Worm (Caenorhabditis elegans) whole organism, L4 larva: ENCODE measurements around the gene ptr-9.

ENCODE experiments used
- T26A8.4 ChIP-seq: fragments of 200-800 bp; sonication (Bioruptor generic); IDR thresholded peaks from 2 replicates; pipeline ENCODE4 v1.3.6; 2022; ENCODE audit warnings: missing genetic modification characterization, missing compliant biosample characterization
- Y105C5A.15 ChIP-seq: fragments of 200-800 bp; sonication (Bioruptor generic); IDR thresholded peaks from 2 replicates; pipeline ENCODE4 v1.3.6; 2022; ENCODE audit warnings: missing genetic modification characterization, missing compliant biosample characterization
- ceh-28 ChIP-seq: fragments of 150-350 bp; optimal IDR thresholded peaks from 2 replicates; lab custom pipeline; 2014; ENCODE audit warnings: missing biosample characterization, missing genetic modification reagents, missing genetic modification characterization
- fkh-10 ChIP-seq: fragments of 150-350 bp; optimal IDR thresholded peaks from 2 replicates; lab custom pipeline; 2014; ENCODE audit warnings: missing biosample characterization, missing genetic modification reagents, missing genetic modification characterization
- spr-3 ChIP-seq: fragments of 200-800 bp; sonication (Bioruptor generic); optimal IDR thresholded peaks from 2 replicates; lab custom pipeline; 2018; ENCODE audit warnings: mild to moderate bottlenecking, missing genetic modification characterization, missing compliant biosample characterization

- TF ChIP-seq ceh-28, result no peak
- TF ChIP-seq spr-3, result no peak
- TF ChIP-seq fkh-10, result no peak
- TF ChIP-seq T26A8.4 (GFP tag; lab: Robert Waterston, UW), result no peak
- no peak for TF ChIP-seq Y105C5A.15 (GFP tag; lab: Robert Waterston, UW)
Measured at ce11 chrIII:9118314-9118850, 43.1 kb downstream of the ptr-9 start, which contains the start of gene grl-11.
